Worm (Caenorhabditis elegans) whole organism, mixed stage, embryonic: ENCODE measurements around the gene F40A3.6.
A peak's percentile ranks its signal among the peaks of the same experiment; 100 is the strongest.

Experiments used
- blmp-1 ChIP-seq: fragments of 150-350 bp; optimal IDR thresholded peaks from 2 replicates; lab custom pipeline; 2014; ENCODE audit warnings: missing biosample characterization, missing genetic modification characterization
- ceh-43 ChIP-seq: fragments of 200-800 bp; sonication (Bioruptor generic); optimal IDR thresholded peaks from 2 replicates; lab custom pipeline; 2018; ENCODE audit warnings: mild to moderate bottlenecking, missing genetic modification characterization, moderate library complexity, missing compliant biosample characterization
- elt-1 ChIP-seq: sonication (generic microtip); optimal IDR thresholded peaks from 2 replicates; lab custom pipeline; 2017; ENCODE audit warnings: missing genetic modification characterization, mild to moderate bottlenecking, missing compliant biosample characterization, antibody characterized with exemption, moderate library complexity, borderline replicate concordance; ENCODE audit not compliant: insufficient read depth
- elt-3 ChIP-seq: fragments of 150-350 bp; optimal IDR thresholded peaks from 2 replicates; lab custom pipeline; 2014; ENCODE audit warnings: missing biosample characterization, missing genetic modification characterization
- flh-1 ChIP-seq: fragments of 200-800 bp; sonication (Bioruptor generic); optimal IDR thresholded peaks from 2 replicates; lab custom pipeline; 2018; ENCODE audit warnings: mild to moderate bottlenecking, missing genetic modification characterization, moderate library complexity, missing compliant biosample characterization
- lsy-2 ChIP-seq: fragments of 150-350 bp; optimal IDR thresholded peaks from 2 replicates; lab custom pipeline; 2014; ENCODE audit warnings: missing biosample characterization, missing genetic modification characterization
- nhr-12 ChIP-seq: fragments of 150-350 bp; optimal IDR thresholded peaks from 2 replicates; lab custom pipeline; 2014; ENCODE audit warnings: missing biosample characterization, missing genetic modification characterization
- nhr-237 ChIP-seq: fragments of 150-350 bp; optimal IDR thresholded peaks from 2 replicates; lab custom pipeline; 2014; ENCODE audit warnings: missing biosample characterization, missing genetic modification characterization
- nhr-28 ChIP-seq: fragments of 150-350 bp; optimal IDR thresholded peaks from 2 replicates; lab custom pipeline; 2014; ENCODE audit warnings: missing biosample characterization, missing genetic modification characterization
- pha-4 ChIP-seq: fragments of 150-350 bp; optimal IDR thresholded peaks from 2 replicates; lab custom pipeline; 2018; ENCODE audit warnings: missing biosample characterization, missing genetic modification reagents, missing genetic modification characterization
- snpc-4 ChIP-seq: fragments of 150-350 bp; optimal IDR thresholded peaks from 2 replicates; lab custom pipeline; 2014; ENCODE audit warnings: missing biosample characterization, missing genetic modification characterization
- sptf-1 ChIP-seq: sonication (generic microtip); optimal IDR thresholded peaks from 2 replicates; lab custom pipeline; 2017; ENCODE audit warnings: mild to moderate bottlenecking, missing genetic modification characterization, moderate library complexity, missing compliant biosample characterization
- tbx-8 ChIP-seq: fragments of 200-800 bp; sonication (Bioruptor generic); optimal IDR thresholded peaks from 2 replicates; lab custom pipeline; 2018; ENCODE audit warnings: mild to moderate bottlenecking, missing genetic modification characterization, moderate library complexity, missing compliant biosample characterization
- unc-62 ChIP-seq: fragments of 150-350 bp; optimal IDR thresholded peaks from 2 replicates; lab custom pipeline; 2014; ENCODE audit warnings: missing biosample characterization, missing genetic modification reagents, missing genetic modification characterization

DNA sequence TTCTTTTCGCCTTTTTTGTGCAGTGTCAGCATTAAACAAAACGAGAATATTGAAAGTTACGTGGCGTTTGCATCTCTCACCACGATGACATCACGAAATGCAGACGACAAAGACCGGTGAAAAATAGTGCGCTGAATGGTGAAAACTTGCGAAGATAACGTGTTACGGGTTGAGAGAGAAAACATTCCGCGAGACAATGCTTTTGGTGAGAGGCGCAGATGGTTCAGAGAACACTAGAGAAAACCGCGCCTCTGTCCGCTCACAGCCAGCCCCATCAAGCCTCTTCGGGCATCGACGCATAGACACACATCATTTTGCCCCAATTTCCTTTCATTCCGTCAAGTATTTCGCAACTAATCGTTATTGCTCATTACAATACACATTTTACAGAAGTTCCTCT is 39.1 kb downstream of the F40A3.6 start, which contains the start of the genes C37C3.9 and C37C3.18:
- TF ChIP-seq snpc-4 (tag; lab: Kevin White, UChicago) (no peak), nhr-237 (peak; percentile 49), elt-3 (tag; lab: Kevin White, UChicago) (no peak), nhr-12 (tag; lab: Kevin White, UChicago) (no peak), unc-62 (GFP tag; lab: Kevin White, UChicago) (peak; percentile 46), nhr-28 (no peak), elt-1 (tag; lab: Kevin White, UChicago) (no peak), ceh-43 (GFP tag; lab: Kevin White, UChicago) (no peak), blmp-1 (tag; lab: Kevin White, UChicago) (peak; percentile 2), pha-4 (tag; lab: Kevin White, UChicago) (peak; percentile 75), lsy-2 (tag; lab: Kevin White, UChicago) (peak; percentile 51), flh-1 (GFP tag; lab: Kevin White, UChicago) (no peak), sptf-1 (no peak), tbx-8 (GFP tag; lab: Kevin White, UChicago) (no peak)
